Fruit fly (Drosophila melanogaster): ENCODE results near the gene CG32264.

Gene CG32264

dm6 chr3L:3799766-3800165 is 6.5 kb downstream of the CG32264 start:
- TF ChIP-seq rgr (GFP tag; optimal IDR thresholded peaks at IDR 0.05) (no peak), Mio (GFP tag; optimal IDR thresholded peaks at IDR 0.05) (no peak), woc (GFP tag; optimal IDR thresholded peaks at IDR 0.05) (no peak), Hnf4 (GFP tag; optimal IDR thresholded peaks at IDR 0.05) (no peak), Dfd (GFP tag; optimal IDR thresholded peaks at IDR 0.05) (no peak), HLH106 (tag; optimal IDR thresholded peaks at IDR 0.05) (no peak), sage (GFP tag; optimal IDR thresholded peaks at IDR 0.05) (no peak), h (GFP tag; optimal IDR thresholded peaks at IDR 0.05) (no peak), Sp1 (GFP tag; optimal IDR thresholded peaks at IDR 0.05) (no peak), dl (GFP tag; optimal IDR thresholded peaks at IDR 0.05; ENCODE audit: insufficient read depth in 1 of 2, partially characterized antibody in 2 of 2) (no peak), sv (GFP tag; optimal IDR thresholded peaks at IDR 0.05) (no peak)

- no peak for TF ChIP-seq sv (GFP tag; optimal IDR thresholded peaks at IDR 0.05)
- no peak for TF ChIP-seq ey (GFP tag; optimal IDR thresholded peaks at IDR 0.05)
- no peak for TF ChIP-seq br (GFP tag; optimal IDR thresholded peaks at IDR 0.05)
- no peak for TF ChIP-seq usp (GFP tag; optimal IDR thresholded peaks at IDR 0.05)
- no peak for TF ChIP-seq dmrt93B (GFP tag; optimal IDR thresholded peaks at IDR 0.05)
- no peak for TF ChIP-seq CrebA (GFP tag; optimal IDR thresholded peaks at IDR 0.05; ENCODE audit: borderline replicate concordance)
- no peak for TF ChIP-seq Myc (optimal IDR thresholded peaks at IDR 0.05)
- no peak for TF ChIP-seq OdsH (GFP tag; optimal IDR thresholded peaks at IDR 0.05)
- TF ChIP-seq Hr78 (GFP tag; optimal IDR thresholded peaks at IDR 0.05): no peak
- TF ChIP-seq rgr (GFP tag; optimal IDR thresholded peaks at IDR 0.05): no peak
- TF ChIP-seq sage (GFP tag; optimal IDR thresholded peaks at IDR 0.05): no peak
- no peak for TF ChIP-seq pan (optimal IDR thresholded peaks at IDR 0.05)
- TF ChIP-seq h (GFP tag; optimal IDR thresholded peaks at IDR 0.05): no peak
- TF ChIP-seq HLH106 (tag; optimal IDR thresholded peaks at IDR 0.05): no peak
- no peak for TF ChIP-seq Mio (GFP tag; optimal IDR thresholded peaks at IDR 0.05)
- no peak for TF ChIP-seq dl (GFP tag; optimal IDR thresholded peaks at IDR 0.05; ENCODE audit: insufficient read depth in 1 of 2, partially characterized antibody in 2 of 2)
These were observed 7.8 kb downstream of the CG32264 start for dm6 chr3L:3798488-3798887.

dm6 chr3L:3797681-3798080 is 8.6 kb downstream of the CG32264 start:
- no peak for TF ChIP-seq h (GFP tag; optimal IDR thresholded peaks at IDR 0.05)
- no peak for TF ChIP-seq pan (optimal IDR thresholded peaks at IDR 0.05)
- TF ChIP-seq CrebA (GFP tag; optimal IDR thresholded peaks at IDR 0.05; ENCODE audit: borderline replicate concordance): no peak
- no peak for TF ChIP-seq GATAd (GFP tag; optimal IDR thresholded peaks at IDR 0.05)
- no peak for TF ChIP-seq Dif (GFP tag; optimal IDR thresholded peaks at IDR 0.05; ENCODE audit: partially characterized antibody)
- TF ChIP-seq lola (GFP tag; optimal IDR thresholded peaks at IDR 0.05): no peak
- TF ChIP-seq usp (GFP tag; optimal IDR thresholded peaks at IDR 0.05): no peak
- TF ChIP-seq psq (GFP tag; optimal IDR thresholded peaks at IDR 0.05): no peak
- no peak for TF ChIP-seq foxo (GFP tag; optimal IDR thresholded peaks at IDR 0.05)
- no peak for TF ChIP-seq Rel (GFP tag; optimal IDR thresholded peaks at IDR 0.05)
- TF ChIP-seq Rel (tag; optimal IDR thresholded peaks at IDR 0.05): no peak
- no peak for TF ChIP-seq sage (GFP tag; optimal IDR thresholded peaks at IDR 0.05)
- TF ChIP-seq Myc (optimal IDR thresholded peaks at IDR 0.05): no peak
- no peak for TF ChIP-seq jim (GFP tag; optimal IDR thresholded peaks at IDR 0.05)
- no peak for TF ChIP-seq Abd-B (GFP tag; optimal IDR thresholded peaks at IDR 0.05)
- TF ChIP-seq ey (GFP tag; optimal IDR thresholded peaks at IDR 0.05): no peak
- TF ChIP-seq Hr83 (GFP tag; optimal IDR thresholded peaks at IDR 0.05; ENCODE audit: poor library complexity, severe bottlenecking): no peak

dm6 chr3L:3791043-3791682 is 15.1 kb downstream of the CG32264 start:
- TF ChIP-seq ey (GFP tag; optimal IDR thresholded peaks at IDR 0.05) (peak; percentile 7), GATAd (GFP tag; optimal IDR thresholded peaks at IDR 0.05) (no peak), foxo (GFP tag; optimal IDR thresholded peaks at IDR 0.05) (peak in 1 of 2 experiments; percentile 4)

- TF ChIP-seq CG32264 (GFP tag; optimal IDR thresholded peaks at IDR 0.05): no peak
- TF ChIP-seq sage (GFP tag; optimal IDR thresholded peaks at IDR 0.05): no peak
- TF ChIP-seq sv (GFP tag; optimal IDR thresholded peaks at IDR 0.05): no peak
These were observed 15.8 kb downstream of the CG32264 start, which contains the start of gene CG32266 for dm6 chr3L:3790504-3790903. Gene CG32266 (plus strand): TSS chr3L:3790804.
